Comparison of ENCODE assay signal across 2 fruit fly cellular contexts in genomic region chrX:7065835-7066234, dm6.
A peak's percentile ranks its signal among the peaks of the same experiment; 100 is the strongest.
TF ChIP-seq lines count a peak whose summit lies in the region.

TSS of gene CG12541 (minus strand) at chrX:7066052.

- no peak for TF ChIP-seq CTCF in whole organism, embryonic (GFP tag; optimal IDR thresholded peaks at IDR 0.05; lab: Kevin White, UChicago)

TF ChIP-seq in whole organism, embryonic, 481 proteins besides CTCF, POLR2A, EP300 and RAD21 (continues in another document):
- no peak for TF ChIP-seq CG17359 (tag; optimal IDR thresholded peaks at IDR 0.05; lab: Kevin White, UChicago)
- TF ChIP-seq CG11723 (GFP tag; optimal IDR thresholded peaks at IDR 0.05; lab: Kevin White, UChicago) = no peak
- no peak for TF ChIP-seq ssp (GFP tag; IDR thresholded peaks at IDR 0.05; lab: Robert Waterston, UW)
- TF ChIP-seq stc (GFP tag; IDR thresholded peaks at IDR 0.05; lab: Robert Waterston, UW) = no peak
- no peak for TF ChIP-seq CG17612 (GFP tag; IDR thresholded peaks at IDR 0.05; lab: Robert Waterston, UW)
- TF ChIP-seq CG2712 (tag; optimal IDR thresholded peaks at IDR 0.05; lab: Kevin White, UChicago) = no peak
- no peak for TF ChIP-seq corto (GFP tag; optimal IDR thresholded peaks at IDR 0.05; lab: Kevin White, UChicago)
- no peak for TF ChIP-seq CG8290 (GFP tag; optimal IDR thresholded peaks at IDR 0.05; lab: Kevin White, UChicago)
- TF ChIP-seq CG8290 (tag; optimal IDR thresholded peaks at IDR 0.05; lab: Kevin White, UChicago) = peak in 1 of 2 experiments; percentile 36
- TF ChIP-seq unc-4 (GFP tag; IDR thresholded peaks at IDR 0.05; lab: Robert Waterston, UW; ENCODE audit: partially characterized antibody) = 0 out of 2 replicates have a peak, but pooled peaks have one; percentile 14
- TF ChIP-seq Dp (GFP tag; optimal IDR thresholded peaks at IDR 0.05; lab: Kevin White, UChicago) = peak; percentile 20
- TF ChIP-seq CG2129 (GFP tag; IDR thresholded peaks at IDR 0.05; lab: Robert Waterston, UW; ENCODE audit: partially characterized antibody) = no peak
- no peak for TF ChIP-seq zfh2 (GFP tag; optimal IDR thresholded peaks at IDR 0.05; lab: Kevin White, UChicago)
- TF ChIP-seq pfk (GFP tag; optimal IDR thresholded peaks at IDR 0.05; lab: Kevin White, UChicago) = no peak
- no peak for TF ChIP-seq CG1792 (GFP tag; optimal IDR thresholded peaks at IDR 0.05; lab: Kevin White, UChicago)
- peak; percentile 74 for TF ChIP-seq Med (GFP tag; lab: Kevin White, UChicago)
- TF ChIP-seq C15 (GFP tag; IDR thresholded peaks at IDR 0.05; lab: Robert Waterston, UW) = 0 out of 3 replicates have a peak, but pooled peaks have one; percentile 19
- no peak for TF ChIP-seq mirr (GFP tag; optimal IDR thresholded peaks at IDR 0.05; lab: Kevin White, UChicago)
- no peak for TF ChIP-seq ATbp (GFP tag; optimal IDR thresholded peaks at IDR 0.05; lab: Kevin White, UChicago)
- TF ChIP-seq CG10321 (GFP tag; IDR thresholded peaks at IDR 0.05; lab: Robert Waterston, UW) = no peak
- TF ChIP-seq YL-1 (GFP tag; optimal IDR thresholded peaks at IDR 0.05; lab: Kevin White, UChicago) = no peak
- 0 out of 2 replicates have a peak, but pooled peaks have one; percentile 25 for TF ChIP-seq Rfx (GFP tag; IDR thresholded peaks at IDR 0.05; lab: Robert Waterston, UW)
- TF ChIP-seq ham (GFP tag; IDR thresholded peaks at IDR 0.05; lab: Robert Waterston, UW) = no peak
- TF ChIP-seq sr (GFP tag; IDR thresholded peaks at IDR 0.05; lab: Robert Waterston, UW) = no peak
- no peak for TF ChIP-seq aop (GFP tag; IDR thresholded peaks at IDR 0.05; lab: Robert Waterston, UW)
- TF ChIP-seq Spps (tag; optimal IDR thresholded peaks at IDR 0.05; lab: Kevin White, UChicago) = no peak
- TF ChIP-seq BEAF-32 (GFP tag; optimal IDR thresholded peaks at IDR 0.05; lab: Kevin White, UChicago) = no peak
- TF ChIP-seq mam (GFP tag; optimal IDR thresholded peaks at IDR 0.05; lab: Kevin White, UChicago) = no peak
- peak; percentile 38; the same call in 1 of the 2 replicates for TF ChIP-seq E2f1 (GFP tag; IDR thresholded peaks at IDR 0.05; lab: Robert Waterston, UW)
- TF ChIP-seq CG6791 (GFP tag; IDR thresholded peaks at IDR 0.05; lab: Robert Waterston, UW; ENCODE audit: partially characterized antibody) = no peak
- TF ChIP-seq bab2 (GFP tag; optimal IDR thresholded peaks at IDR 0.05; lab: Kevin White, UChicago) = no peak
- TF ChIP-seq shn (GFP tag; optimal IDR thresholded peaks at IDR 0.05; lab: Kevin White, UChicago) = no peak
- TF ChIP-seq Poxn (GFP tag; IDR thresholded peaks at IDR 0.05; lab: Robert Waterston, UW) = no peak
- TF ChIP-seq Hr51 (GFP tag; optimal IDR thresholded peaks at IDR 0.05; lab: Kevin White, UChicago) = peak in 1 of 2 experiments; percentile 11
- no peak for TF ChIP-seq CG32767 (GFP tag; IDR thresholded peaks at IDR 0.05; lab: Robert Waterston, UW)
- TF ChIP-seq E2f2 (GFP tag; IDR thresholded peaks at IDR 0.05; lab: Robert Waterston, UW) = peak; percentile 51
- no peak for TF ChIP-seq CG6813 (GFP tag; optimal IDR thresholded peaks at IDR 0.05; lab: Kevin White, UChicago)
- TF ChIP-seq knrl (GFP tag; IDR thresholded peaks at IDR 0.05; lab: Robert Waterston, UW; ENCODE audit: partially characterized antibody) = no peak
- TF ChIP-seq NFAT (GFP tag; IDR thresholded peaks at IDR 0.05; lab: Robert Waterston, UW) = peak; percentile 27; the same call in 1 of the 2 replicates
- no peak for TF ChIP-seq Sin3A (optimal IDR thresholded peaks at IDR 0.05; lab: Kevin White, UChicago)
- no peak for TF ChIP-seq Elba2 (GFP tag; optimal IDR thresholded peaks at IDR 0.05; lab: Kevin White, UChicago)
- peak; percentile 33; the same call in 1 of the 2 replicates for TF ChIP-seq CG13287 (GFP tag; IDR thresholded peaks at IDR 0.05; lab: Robert Waterston, UW; ENCODE audit: partially characterized antibody)
- peak; percentile 6 for TF ChIP-seq Nf-YC (tag; optimal IDR thresholded peaks at IDR 0.05; lab: Kevin White, UChicago)
- no peak for TF ChIP-seq Hr39 (optimal IDR thresholded peaks at IDR 0.05; lab: Kevin White, UChicago)
- peak; percentile 7; the same call in 1 of the 2 replicates for TF ChIP-seq amos (GFP tag; IDR thresholded peaks at IDR 0.05; lab: Robert Waterston, UW; ENCODE audit: partially characterized antibody)

TF ChIP-seq in whole organism, prepupa, 60 proteins besides CTCF, POLR2A, EP300 and RAD21:
- TF ChIP-seq Eip93F (GFP tag; optimal IDR thresholded peaks at IDR 0.05; lab: Kevin White, UChicago) (no peak), CG6854 (GFP tag; optimal IDR thresholded peaks at IDR 0.05; lab: Kevin White, UChicago) (no peak), esn (GFP tag; optimal IDR thresholded peaks at IDR 0.05; lab: Kevin White, UChicago) (no peak), svp (GFP tag; lab: Kevin White, UChicago) (no peak), OdsH (GFP tag; optimal IDR thresholded peaks at IDR 0.05; lab: Kevin White, UChicago) (no peak), CG10669 (GFP tag; optimal IDR thresholded peaks at IDR 0.05; lab: Kevin White, UChicago) (peak; percentile 51), CG11762 (GFP tag; optimal IDR thresholded peaks at IDR 0.05; lab: Kevin White, UChicago; ENCODE audit: insufficient read depth) (no peak), CG6792 (GFP tag; optimal IDR thresholded peaks at IDR 0.05; lab: Kevin White, UChicago) (no peak), CG7368 (GFP tag; optimal IDR thresholded peaks at IDR 0.05; lab: Kevin White, UChicago) (no peak), CG10631 (GFP tag; optimal IDR thresholded peaks at IDR 0.05; lab: Kevin White, UChicago) (no peak), Eip78C (GFP tag; lab: Kevin White, UChicago) (no peak), Hr4 (GFP tag; optimal IDR thresholded peaks at IDR 0.05; lab: Kevin White, UChicago) (no peak), net (GFP tag; optimal IDR thresholded peaks at IDR 0.05; lab: Kevin White, UChicago) (no peak), pdm3 (GFP tag; optimal IDR thresholded peaks at IDR 0.05; lab: Kevin White, UChicago) (peak; percentile 13), CG6163 (GFP tag; IDR thresholded peaks at IDR 0.05; lab: Robert Waterston, UW) (0 out of 3 replicates have a peak, but pooled peaks have one; percentile 19)
